Fruit fly (Drosophila melanogaster) whole organism, embryonic: ENCODE measurements around the gene Mst89B.

ENCODE experiments used
- Atf-2 ChIP-seq: fragments of 200-800 bp; sonication (Bioruptor generic); optimal IDR thresholded peaks from 2 replicates; lab custom pipeline; 2016; ENCODE audit warnings: missing biosample characterization, missing genetic modification characterization
- Bteb2 ChIP-seq: fragments of 200-800 bp; sonication (Bioruptor generic); optimal IDR thresholded peaks from 2 replicates; lab custom pipeline; 2016; ENCODE audit warnings: missing biosample characterization, missing genetic modification characterization
- CG11695 ChIP-seq: fragments of 200-800 bp; sonication (Bioruptor generic); IDR thresholded peaks from 3 replicates; pipeline ENCODE4 v1.3.6; 2022; ENCODE audit warnings: missing biosample characterization, missing genetic modification characterization
- CG12219 ChIP-seq: fragments of 200-800 bp; sonication (Bioruptor generic); optimal IDR thresholded peaks from 3 replicates; lab custom pipeline; 2018; ENCODE audit warnings: missing biosample characterization, mild to moderate bottlenecking, missing genetic modification characterization
- CG14050 ChIP-seq: fragments of 200-800 bp; sonication (Bioruptor generic); IDR thresholded peaks from 3 replicates; pipeline ENCODE4 v1.3.6; 2022; ENCODE audit warnings: missing biosample characterization, missing genetic modification characterization
- CG14710 ChIP-seq: fragments of 200-800 bp; sonication (Bioruptor generic); optimal IDR thresholded peaks from 3 replicates; lab custom pipeline; 2019; ENCODE audit warnings: missing biosample characterization, mild to moderate bottlenecking, missing genetic modification characterization, moderate library complexity
- CG15269 ChIP-seq: fragments of 200-800 bp; sonication (Bioruptor generic); optimal IDR thresholded peaks from 2 replicates; lab custom pipeline; 2018; ENCODE audit warnings: missing biosample characterization, mild to moderate bottlenecking, missing genetic modification characterization, moderate library complexity
- CG15479 ChIP-seq: fragments of 200-800 bp; sonication (Bioruptor generic); optimal IDR thresholded peaks from 3 replicates; lab custom pipeline; 2019; ENCODE audit warnings: missing biosample characterization, mild to moderate bottlenecking, missing genetic modification characterization, moderate library complexity
- CG15601 ChIP-seq: fragments of 200-800 bp; sonication (Bioruptor generic); optimal IDR thresholded peaks from 3 replicates; lab custom pipeline; 2019; ENCODE audit warnings: missing biosample characterization, mild to moderate bottlenecking, missing genetic modification characterization, moderate library complexity
- CG1602 ChIP-seq: fragments of 200-800 bp; sonication (Bioruptor generic); optimal IDR thresholded peaks from 3 replicates; lab custom pipeline; 2016; ENCODE audit warnings: missing biosample characterization, missing genetic modification characterization
- CG17568 ChIP-seq: fragments of 200-800 bp; sonication (Bioruptor generic); optimal IDR thresholded peaks from 2 replicates; lab custom pipeline; 2018; ENCODE audit warnings: missing biosample characterization, mild to moderate bottlenecking, missing genetic modification characterization, moderate library complexity
- CG3995 ChIP-seq: fragments of 200-800 bp; sonication (Bioruptor generic); optimal IDR thresholded peaks from 3 replicates; lab custom pipeline; 2016; ENCODE audit warnings: missing biosample characterization, missing genetic modification characterization
- CG6254 ChIP-seq: fragments of 200-800 bp; sonication (Bioruptor generic); optimal IDR thresholded peaks from 3 replicates; lab custom pipeline; 2017; ENCODE audit warnings: mild to moderate bottlenecking, missing biosample characterization, missing genetic modification reagents, missing genetic modification characterization
- CG7271 ChIP-seq: fragments of 200-800 bp; sonication (Bioruptor generic); optimal IDR thresholded peaks from 2 replicates; lab custom pipeline; 2018; ENCODE audit warnings: missing biosample characterization, mild to moderate bottlenecking, missing genetic modification characterization, moderate library complexity
- CG7357 ChIP-seq: fragments of 200-800 bp; sonication (Bioruptor generic); IDR thresholded peaks from 3 replicates; pipeline ENCODE4 v1.3.6; 2022; ENCODE audit warnings: missing biosample characterization, missing genetic modification characterization
- CG7372 ChIP-seq: fragments of 200-800 bp; sonication (Bioruptor generic); IDR thresholded peaks from 2 replicates; pipeline ENCODE4 v1.3.6; 2022; ENCODE audit warnings: missing biosample characterization, missing genetic modification characterization
- CG7745 ChIP-seq: fragments of 200-800 bp; sonication (Bioruptor generic); optimal IDR thresholded peaks from 2 replicates; lab custom pipeline; 2018; ENCODE audit warnings: missing biosample characterization, mild to moderate bottlenecking, missing genetic modification characterization, moderate library complexity
- CG7928 ChIP-seq: fragments of 200-800 bp; sonication (Bioruptor generic); optimal IDR thresholded peaks from 2 replicates; lab custom pipeline; 2017; ENCODE audit warnings: missing biosample characterization, mild to moderate bottlenecking, missing genetic modification characterization
- CG8089 ChIP-seq: fragments of 200-800 bp; sonication (Bioruptor generic); optimal IDR thresholded peaks from 3 replicates; lab custom pipeline; 2016; ENCODE audit warnings: missing biosample characterization, missing genetic modification characterization
- CG9215 ChIP-seq: fragments of 200-800 bp; sonication (Bioruptor generic); IDR thresholded peaks from 2 replicates; pipeline ENCODE4 v1.3.6; 2022; ENCODE audit warnings: missing biosample characterization, missing genetic modification characterization
- CG9727 ChIP-seq: fragments of 200-800 bp; sonication (Bioruptor generic); optimal IDR thresholded peaks from 3 replicates; lab custom pipeline; 2017; ENCODE audit warnings: missing biosample characterization, mild to moderate bottlenecking, missing genetic modification characterization
- CTCF ChIP-seq: fragments of 200-800 bp; sonication (Bioruptor generic); optimal IDR thresholded peaks from 2 replicates; lab custom pipeline; 2017; ENCODE audit warnings: missing biosample characterization, mild to moderate bottlenecking, missing genetic modification characterization, moderate library complexity
- Dad ChIP-seq: fragments of 200-800 bp; sonication (Bioruptor generic); optimal IDR thresholded peaks from 3 replicates; lab custom pipeline; 2016; ENCODE audit warnings: missing biosample characterization, missing genetic modification characterization
- Dek ChIP-seq: fragments of 200-800 bp; sonication (Bioruptor generic); optimal IDR thresholded peaks from 3 replicates; lab custom pipeline; 2019; ENCODE audit warnings: missing biosample characterization, mild to moderate bottlenecking, missing genetic modification characterization, moderate library complexity
- Dll ChIP-seq: fragments of 200-800 bp; sonication (Bioruptor generic); IDR thresholded peaks from 4 replicates; pipeline ENCODE4 v1.3.6; 2022; ENCODE audit warnings: missing biosample characterization, missing genetic modification characterization; ENCODE audit not compliant: partially characterized antibody
- Doc3 ChIP-seq: fragments of 200-800 bp; sonication (Bioruptor generic); IDR thresholded peaks from 3 replicates; pipeline ENCODE4 v1.3.6; 2022; ENCODE audit warnings: missing biosample characterization, missing genetic modification characterization; ENCODE audit not compliant: partially characterized antibody
- Eip74EF ChIP-seq, 2 experiments: fragments of 200-800 bp in 1 of 2; fragments of >200 bp in 1 of 2; sonication (Bioruptor generic) in 1 of 2; optimal IDR thresholded peaks; 2 replicates each; lab custom pipeline; 2017 to 2019; ENCODE audit warnings: missing biosample characterization in 2 of 2, missing genetic modification characterization in 2 of 2, mild to moderate bottlenecking in 1 of 2, moderate library complexity in 1 of 2
- Elba2 ChIP-seq: fragments of 200-800 bp; sonication (Bioruptor generic); optimal IDR thresholded peaks from 3 replicates; lab custom pipeline; 2016; ENCODE audit warnings: missing biosample characterization, missing genetic modification characterization
- Hr39 ChIP-seq: fragments of >200 bp; optimal IDR thresholded peaks from 2 replicates; lab custom pipeline; 2017
- Mrtf ChIP-seq: fragments of 200-800 bp; sonication (Bioruptor generic); IDR thresholded peaks from 3 replicates; pipeline ENCODE4 v1.3.6; 2022; ENCODE audit warnings: missing biosample characterization, missing genetic modification characterization
- NFAT ChIP-seq: fragments of 200-800 bp; sonication (Bioruptor generic); IDR thresholded peaks from 2 replicates; pipeline ENCODE4 v1.3.6; 2022; ENCODE audit warnings: missing biosample characterization, missing genetic modification characterization
- Nf-YB ChIP-seq: fragments of 200-800 bp; sonication (Bioruptor generic); optimal IDR thresholded peaks from 3 replicates; lab custom pipeline; 2019; ENCODE audit warnings: missing biosample characterization, mild to moderate bottlenecking, missing genetic modification characterization, moderate library complexity
- NfI ChIP-seq: fragments of 200-800 bp; sonication (Bioruptor generic); optimal IDR thresholded peaks from 3 replicates; lab custom pipeline; 2018; ENCODE audit warnings: missing biosample characterization, mild to moderate bottlenecking, missing genetic modification characterization, moderate library complexity
- Rfx ChIP-seq: fragments of 200-800 bp; sonication (Bioruptor generic); IDR thresholded peaks from 2 replicates; pipeline ENCODE4 v1.3.6; 2022; ENCODE audit warnings: missing biosample characterization, missing genetic modification characterization
- Side ChIP-seq: fragments of 200-800 bp; sonication (Bioruptor generic); optimal IDR thresholded peaks from 2 replicates; lab custom pipeline; 2016; ENCODE audit warnings: missing biosample characterization, missing genetic modification characterization
- ab ChIP-seq: fragments of 200-800 bp; sonication (Bioruptor generic); optimal IDR thresholded peaks from 2 replicates; lab custom pipeline; 2016; ENCODE audit warnings: missing biosample characterization, missing genetic modification characterization
- cato ChIP-seq: fragments of 200-800 bp; sonication (Bioruptor generic); optimal IDR thresholded peaks from 2 replicates; lab custom pipeline; 2016; ENCODE audit warnings: missing biosample characterization, missing genetic modification characterization, borderline replicate concordance
- crp ChIP-seq, 2 experiments: fragments of 200-800 bp; sonication (Bioruptor generic); optimal IDR thresholded peaks; 2 replicates in 1 of 2; 3 replicates in 1 of 2; lab custom pipeline; 2017; ENCODE audit warnings: missing biosample characterization in 2 of 2, missing genetic modification characterization in 2 of 2, mild to moderate bottlenecking in 1 of 2, moderate library complexity in 1 of 2
- gsb-n ChIP-seq: fragments of 200-800 bp; sonication (Bioruptor generic); optimal IDR thresholded peaks from 3 replicates; lab custom pipeline; 2018; ENCODE audit warnings: missing biosample characterization, mild to moderate bottlenecking, missing genetic modification characterization
- kah ChIP-seq: fragments of 200-800 bp; sonication (Bioruptor generic); optimal IDR thresholded peaks from 2 replicates; lab custom pipeline; 2018; ENCODE audit warnings: missing biosample characterization, mild to moderate bottlenecking, missing genetic modification characterization
- lilli ChIP-seq: fragments of 200-800 bp; sonication (Bioruptor generic); optimal IDR thresholded peaks from 3 replicates; lab custom pipeline; 2016; ENCODE audit warnings: missing biosample characterization, missing genetic modification characterization
- pita ChIP-seq: fragments of 200-800 bp; sonication (Bioruptor generic); optimal IDR thresholded peaks from 2 replicates; lab custom pipeline; 2017; ENCODE audit warnings: missing biosample characterization, mild to moderate bottlenecking, missing genetic modification characterization
- salm ChIP-seq: fragments of 200-800 bp; sonication (Bioruptor generic); optimal IDR thresholded peaks from 2 replicates; lab custom pipeline; 2018; ENCODE audit warnings: missing biosample characterization, mild to moderate bottlenecking, missing genetic modification characterization
- sens-2 ChIP-seq: fragments of 200-800 bp; sonication (Bioruptor generic); IDR thresholded peaks from 2 replicates; pipeline ENCODE4 v1.3.6; 2022; ENCODE audit warnings: missing biosample characterization, missing genetic modification characterization
- sim ChIP-seq: fragments of 200-800 bp; sonication (Bioruptor generic); IDR thresholded peaks from 2 replicates; pipeline ENCODE4 v1.3.6; 2022; ENCODE audit warnings: missing biosample characterization, missing genetic modification characterization
- slp2 ChIP-seq: fragments of 200-800 bp; sonication (Bioruptor generic); optimal IDR thresholded peaks from 2 replicates; lab custom pipeline; 2016; ENCODE audit warnings: missing biosample characterization, missing genetic modification characterization
- stc ChIP-seq: fragments of 200-800 bp; sonication (Bioruptor generic); IDR thresholded peaks from 2 replicates; pipeline ENCODE4 v1.3.6; 2022; ENCODE audit warnings: missing biosample characterization, missing genetic modification characterization
- tll ChIP-seq, 2 experiments: fragments of 200-800 bp in 1 of 2; fragments of >200 bp in 1 of 2; sonication (Bioruptor generic) in 1 of 2; optimal IDR thresholded peaks; 2 replicates each; lab custom pipeline; 2017 to 2019; ENCODE audit warnings: missing biosample characterization in 2 of 2, missing genetic modification characterization in 2 of 2, mild to moderate bottlenecking in 1 of 2, moderate library complexity in 1 of 2
- trem ChIP-seq: fragments of 200-800 bp; optimal IDR thresholded peaks from 3 replicates; lab custom pipeline; 2019; ENCODE audit warnings: missing biosample characterization, mild to moderate bottlenecking, missing genetic modification characterization, moderate library complexity
- vnd ChIP-seq: fragments of 200-800 bp; sonication (Bioruptor generic); IDR thresholded peaks from 3 replicates; pipeline ENCODE4 v1.3.6; 2022; ENCODE audit warnings: missing biosample characterization, missing genetic modification characterization; ENCODE audit not compliant: partially characterized antibody
- z ChIP-seq: fragments of 200-800 bp; sonication (Bioruptor generic); IDR thresholded peaks from 3 replicates; pipeline ENCODE4 v1.3.6; 2022; ENCODE audit warnings: missing biosample characterization, missing genetic modification characterization

Gene Mst89B

DNA sequence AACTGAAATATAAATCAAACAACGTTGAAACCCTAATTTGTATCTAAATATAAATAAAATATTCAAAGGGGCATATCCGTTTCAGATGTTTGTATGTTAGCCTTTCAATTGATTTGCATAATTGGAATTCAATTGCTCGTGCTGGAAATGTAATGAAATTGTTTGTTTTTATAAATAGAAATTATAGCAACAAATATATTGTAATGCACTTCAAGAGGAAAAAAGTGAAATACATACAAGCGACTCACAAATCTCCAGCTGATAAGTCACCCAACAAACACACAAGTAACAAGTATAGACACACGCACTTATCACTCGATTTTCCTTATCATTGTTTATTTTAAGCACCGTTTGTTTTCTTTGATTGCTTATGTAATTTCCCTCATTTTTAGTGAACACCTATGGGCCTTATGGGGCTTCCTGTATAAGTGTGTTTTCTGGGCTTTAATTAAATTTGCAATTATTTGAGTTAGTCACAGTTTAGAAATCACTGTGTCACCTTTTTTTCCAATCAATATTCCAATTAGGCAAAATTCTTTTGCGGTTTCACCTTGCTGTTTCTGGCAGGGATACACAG, 18.9 kb downstream of the Mst89B start (continued):
- TF ChIP-seq Hr39 (lab: Kevin White, UChicago) (no peak), tll (GFP tag; optimal IDR thresholded peaks at IDR 0.05; lab: Kevin White, UChicago) (no peak), NfI (GFP tag; lab: Kevin White, UChicago) (no peak), Doc3 (GFP tag; lab: Robert Waterston, UW) (no peak), Dek (tag; lab: Kevin White, UChicago) (no peak), stc (no peak), CG8089 (GFP tag; lab: Kevin White, UChicago) (no peak), CG12219 (GFP tag; lab: Kevin White, UChicago) (no peak), CG1602 (GFP tag; lab: Kevin White, UChicago) (no peak), CG15601 (tag; lab: Kevin White, UChicago) (peak; percentile 47), sens-2 (GFP tag; lab: Robert Waterston, UW) (no peak), CG3995 (GFP tag; lab: Kevin White, UChicago) (peak; percentile 21), Dll (GFP tag; lab: Robert Waterston, UW) (no peak), CG9727 (GFP tag; lab: Kevin White, UChicago) (no peak), CG6254 (GFP tag; lab: Kevin White, UChicago) (no peak), crp (GFP tag; optimal IDR thresholded peaks at IDR 0.05; lab: Kevin White, UChicago) (no peak), Eip74EF (GFP tag; optimal IDR thresholded peaks at IDR 0.05; lab: Kevin White, UChicago) (peak in 1 of 2 experiments; percentile 7), Mrtf (GFP tag; lab: Robert Waterston, UW) (no peak), CG15269 (tag; lab: Kevin White, UChicago) (no peak), CG7745 (tag; lab: Kevin White, UChicago) (no peak), salm (tag; lab: Kevin White, UChicago) (no peak), ab (GFP tag; lab: Kevin White, UChicago) (no peak), Dad (GFP tag; lab: Kevin White, UChicago) (no peak), pita (GFP tag; lab: Kevin White, UChicago) (no peak), CG7357 (GFP tag; lab: Robert Waterston, UW) (no peak), NFAT (no peak), gsb-n (tag; lab: Kevin White, UChicago) (no peak), CG9215 (GFP tag; lab: Robert Waterston, UW) (no peak), Side (no peak), z (peak; percentile 63; the same call in 1 of the 3 replicates), Nf-YB (GFP tag; lab: Kevin White, UChicago) (no peak), Rfx (GFP tag; lab: Robert Waterston, UW) (no peak), sim (GFP tag; lab: Robert Waterston, UW) (no peak), cato (GFP tag; lab: Kevin White, UChicago) (no peak), CG11695 (GFP tag; lab: Robert Waterston, UW) (no peak), CG7928 (no peak), CG17568 (GFP tag; lab: Kevin White, UChicago) (peak; percentile 15), vnd (no peak), Atf-2 (GFP tag; lab: Kevin White, UChicago) (no peak), Bteb2 (GFP tag; lab: Kevin White, UChicago) (no peak), CG14710 (no peak), CG7372 (GFP tag; lab: Robert Waterston, UW) (no peak), trem (tag; lab: Kevin White, UChicago) (no peak), lilli (GFP tag; lab: Kevin White, UChicago) (no peak), slp2 (GFP tag; lab: Kevin White, UChicago) (no peak), CG7271 (tag; lab: Kevin White, UChicago) (no peak), CG15479 (GFP tag; lab: Kevin White, UChicago) (no peak), CTCF (GFP tag; lab: Kevin White, UChicago) (no peak), Elba2 (GFP tag; lab: Kevin White, UChicago) (peak; percentile 9), kah (GFP tag; lab: Kevin White, UChicago) (no peak), CG14050 (GFP tag; lab: Robert Waterston, UW) (no peak)
